Worm (Caenorhabditis elegans) whole organism, L4 larva: ENCODE data around the gene mig-18.
A peak's percentile ranks its signal among the peaks of the same experiment; 100 is the strongest.

Experiments
- F10B5.3 ChIP-seq: sonication (generic microtip); optimal IDR thresholded peaks from 2 replicates; lab custom pipeline; 2016; ENCODE audit warnings: mild to moderate bottlenecking, missing genetic modification characterization, missing compliant biosample characterization
- F37D6.2 ChIP-seq: sonication (generic microtip); optimal IDR thresholded peaks from 2 replicates; lab custom pipeline; 2016; ENCODE audit warnings: mild to moderate bottlenecking, missing genetic modification characterization, missing compliant biosample characterization
- T20F7.1 ChIP-seq: fragments of 200-800 bp; sonication (Bioruptor generic); optimal IDR thresholded peaks from 2 replicates; lab custom pipeline; 2018; ENCODE audit warnings: mild to moderate bottlenecking, missing genetic modification characterization, missing compliant biosample characterization
- Y105C5A.15 ChIP-seq: fragments of 200-800 bp; sonication (Bioruptor generic); IDR thresholded peaks from 2 replicates; pipeline ENCODE4 v1.3.6; 2022; ENCODE audit warnings: missing genetic modification characterization, missing compliant biosample characterization
- Y48G9A.11 ChIP-seq: fragments of 200-800 bp; sonication (Bioruptor generic); IDR thresholded peaks from 2 replicates; pipeline ENCODE4 v1.3.6; 2022; ENCODE audit warnings: missing genetic modification reagents, missing genetic modification characterization, missing compliant biosample characterization
- Y5F2A.4 ChIP-seq: fragments of 200-800 bp; sonication (Bioruptor generic); optimal IDR thresholded peaks from 2 replicates; lab custom pipeline; 2018; ENCODE audit warnings: mild to moderate bottlenecking, missing genetic modification characterization, missing compliant biosample characterization
- ZK337.2 ChIP-seq: fragments of 200-800 bp; sonication (Bioruptor generic); IDR thresholded peaks from 2 replicates; pipeline ENCODE4 v1.3.6; 2022; ENCODE audit warnings: missing genetic modification reagents, missing genetic modification characterization, missing compliant biosample characterization
- ZK546.5 ChIP-seq, 2 experiments: sonication (generic microtip); optimal IDR thresholded peaks; 2 replicates each; lab custom pipeline; 2017; ENCODE audit warnings: missing biosample characterization in 2 of 2, missing genetic modification characterization in 2 of 2
- ama-1 ChIP-seq: fragments of 150-350 bp; optimal IDR thresholded peaks from 2 replicates; lab custom pipeline; 2014; ENCODE audit warnings: inconsistent platforms, mixed read lengths
- attf-4 ChIP-seq: sonication (generic microtip); optimal IDR thresholded peaks from 3 replicates; lab custom pipeline; 2017; ENCODE audit warnings: missing biosample characterization, missing genetic modification characterization
- ceh-20 ChIP-seq: fragments of 200-800 bp; sonication (Bioruptor generic); IDR thresholded peaks from 2 replicates; pipeline ENCODE4 v1.3.6; 2022; ENCODE audit warnings: missing genetic modification reagents, missing genetic modification characterization, missing compliant biosample characterization
- ceh-44 ChIP-seq: fragments of 200-800 bp; sonication (Bioruptor generic); IDR thresholded peaks from 2 replicates; pipeline ENCODE4 v1.3.6; 2022; ENCODE audit warnings: missing genetic modification reagents, missing genetic modification characterization, missing compliant biosample characterization
- ces-1 ChIP-seq: fragments of 150-350 bp; sonication (generic microtip); optimal IDR thresholded peaks from 4 replicates; lab custom pipeline; 2014; ENCODE audit warnings: missing biosample characterization, missing genetic modification reagents, missing genetic modification characterization
- cey-2 ChIP-seq: sonication (generic microtip); optimal IDR thresholded peaks from 3 replicates; lab custom pipeline; 2017; ENCODE audit warnings: missing genetic modification characterization, mild to moderate bottlenecking, missing compliant biosample characterization, antibody characterized with exemption, borderline replicate concordance; ENCODE audit not compliant: insufficient read depth
- ctbp-1 ChIP-seq: fragments of 200-800 bp; sonication (Bioruptor generic); IDR thresholded peaks from 2 replicates; pipeline ENCODE4 v1.3.6; 2022; ENCODE audit warnings: missing genetic modification reagents, missing genetic modification characterization, missing compliant biosample characterization
- daf-16 ChIP-seq, 3 experiments: sonication (generic microtip); optimal IDR thresholded peaks; 2 replicates each; lab custom pipeline; 2016 to 2017; ENCODE audit warnings: missing genetic modification characterization in 3 of 3, missing genetic modification reagents in 3 of 3, mild to moderate bottlenecking in 2 of 3, missing compliant biosample characterization in 2 of 3, missing biosample characterization in 1 of 3, moderate library complexity in 1 of 3
- daf-8 ChIP-seq: fragments of 200-800 bp; sonication (Bioruptor generic); IDR thresholded peaks from 2 replicates; pipeline ENCODE4 v1.3.6; 2022; ENCODE audit warnings: missing genetic modification characterization, missing compliant biosample characterization
- dmd-6 ChIP-seq: fragments of 200-800 bp; sonication (Bioruptor generic); IDR thresholded peaks from 2 replicates; pipeline ENCODE4 v1.3.6; 2022; ENCODE audit warnings: missing genetic modification reagents, missing genetic modification characterization, missing compliant biosample characterization
- dmd-9 ChIP-seq: fragments of 200-800 bp; sonication (Bioruptor generic); IDR thresholded peaks from 2 replicates; pipeline ENCODE4 v1.3.6; 2022; ENCODE audit warnings: missing genetic modification reagents, missing genetic modification characterization, missing compliant biosample characterization
- dpl-1 ChIP-seq: fragments of 150-350 bp; optimal IDR thresholded peaks from 2 replicates; lab custom pipeline; 2014; ENCODE audit warnings: missing biosample characterization, missing genetic modification reagents, missing genetic modification characterization
- duxl-1 ChIP-seq: sonication (generic microtip); optimal IDR thresholded peaks from 2 replicates; lab custom pipeline; 2016; ENCODE audit warnings: mild to moderate bottlenecking, missing genetic modification characterization, moderate library complexity, missing compliant biosample characterization; ENCODE audit not compliant: poor library complexity
- dve-1 ChIP-seq: sonication (generic microtip); optimal IDR thresholded peaks from 2 replicates; lab custom pipeline; 2017; ENCODE audit warnings: antibody characterized with exemption, mild to moderate bottlenecking, missing genetic modification characterization, missing compliant biosample characterization; ENCODE audit not compliant: insufficient read depth
- egl-43 ChIP-seq: fragments of 200-800 bp; sonication (Bioruptor generic); IDR thresholded peaks from 2 replicates; pipeline ENCODE4 v1.3.6; 2022; ENCODE audit warnings: missing genetic modification reagents, missing genetic modification characterization, missing compliant biosample characterization
- hif-1 ChIP-seq, 2 experiments: sonication (generic microtip); optimal IDR thresholded peaks; 2 replicates each; lab custom pipeline; 2016 to 2017; ENCODE audit warnings: missing compliant biosample characterization in 2 of 2, missing genetic modification characterization in 2 of 2, missing genetic modification reagents in 2 of 2, missing genotype in 2 of 2, mild to moderate bottlenecking in 1 of 2
- hmg-1.1 ChIP-seq: fragments of 200-800 bp; sonication (Bioruptor generic); IDR thresholded peaks from 2 replicates; pipeline ENCODE4 v1.3.6; 2022; ENCODE audit warnings: missing genetic modification reagents, missing genetic modification characterization, missing compliant biosample characterization
- jun-1 ChIP-seq: fragments of 150-350 bp; optimal IDR thresholded peaks from 2 replicates; lab custom pipeline; 2014; ENCODE audit warnings: missing biosample characterization, missing genetic modification reagents, missing genetic modification characterization
- lin-13 ChIP-seq: fragments of 150-350 bp; optimal IDR thresholded peaks from 2 replicates; lab custom pipeline; 2014; ENCODE audit warnings: missing biosample characterization, missing genetic modification reagents, missing genetic modification characterization
- lin-39 ChIP-seq: fragments of 150-350 bp; optimal IDR thresholded peaks from 2 replicates; lab custom pipeline; 2014; ENCODE audit warnings: missing biosample characterization, missing genetic modification reagents, missing genetic modification characterization
- lir-3 ChIP-seq: sonication (generic microtip); optimal IDR thresholded peaks from 2 replicates; lab custom pipeline; 2016; ENCODE audit warnings: mild to moderate bottlenecking, missing genetic modification characterization, missing compliant biosample characterization
- lsy-2 ChIP-seq, 2 experiments: fragments of 150-350 bp in 1 of 2; sonication (generic microtip) in 1 of 2; optimal IDR thresholded peaks; 2 replicates each; lab custom pipeline; 2014 to 2017; ENCODE audit warnings: missing biosample characterization in 2 of 2, missing genetic modification characterization in 2 of 2
- madf-5 ChIP-seq, 2 experiments: fragments of 200-800 bp; sonication (Bioruptor generic); IDR thresholded peaks; 2 replicates each; pipeline ENCODE4 v1.3.6; 2022; ENCODE audit warnings: missing compliant biosample characterization in 2 of 2, missing genetic modification characterization in 2 of 2
- mdl-1 ChIP-seq, 2 experiments: fragments of 150-350 bp in 1 of 2; sonication (generic microtip) in 1 of 2; optimal IDR thresholded peaks; 2 replicates each; lab custom pipeline; 2014 to 2017; ENCODE audit warnings: missing biosample characterization in 2 of 2, missing genetic modification characterization in 2 of 2
- nhr-10 ChIP-seq: fragments of 150-350 bp; optimal IDR thresholded peaks from 2 replicates; lab custom pipeline; 2014; ENCODE audit warnings: missing biosample characterization, missing genetic modification characterization
- nhr-102 ChIP-seq: sonication (generic microtip); optimal IDR thresholded peaks from 2 replicates; lab custom pipeline; 2016; ENCODE audit warnings: mild to moderate bottlenecking, missing genetic modification characterization, moderate library complexity, missing compliant biosample characterization
- nhr-237 ChIP-seq: sonication (generic microtip); optimal IDR thresholded peaks from 2 replicates; lab custom pipeline; 2017; ENCODE audit warnings: missing biosample characterization, missing genetic modification characterization
- nhr-25 ChIP-seq: sonication (generic microtip); optimal IDR thresholded peaks from 2 replicates; lab custom pipeline; 2017; ENCODE audit warnings: missing genetic modification characterization, mild to moderate bottlenecking, missing compliant biosample characterization, antibody characterized with exemption, moderate library complexity, borderline replicate concordance; ENCODE audit not compliant: insufficient read depth
- nhr-28 ChIP-seq: fragments of 150-350 bp; optimal IDR thresholded peaks from 2 replicates; lab custom pipeline; 2014; ENCODE audit warnings: missing biosample characterization, missing genetic modification characterization
- nhr-76 ChIP-seq: fragments of 150-350 bp; optimal IDR thresholded peaks from 2 replicates; lab custom pipeline; 2014; ENCODE audit warnings: missing biosample characterization, missing genetic modification characterization
- nhr-77 ChIP-seq: fragments of 150-350 bp; optimal IDR thresholded peaks from 2 replicates; lab custom pipeline; 2014; ENCODE audit warnings: missing biosample characterization, missing genetic modification characterization
- php-3 ChIP-seq: fragments of 200-800 bp; sonication (Bioruptor generic); IDR thresholded peaks from 2 replicates; pipeline ENCODE4 v1.3.6; 2022; ENCODE audit warnings: missing genetic modification reagents, missing genetic modification characterization, missing compliant biosample characterization
- pqm-1 ChIP-seq: sonication (generic microtip); optimal IDR thresholded peaks from 2 replicates; lab custom pipeline; 2017; ENCODE audit warnings: missing biosample characterization, missing genetic modification characterization
- skn-1 ChIP-seq: fragments of 150-350 bp; optimal IDR thresholded peaks from 2 replicates; lab custom pipeline; 2014; ENCODE audit warnings: missing biosample characterization, missing genetic modification characterization
- spr-3 ChIP-seq: fragments of 200-800 bp; sonication (Bioruptor generic); optimal IDR thresholded peaks from 2 replicates; lab custom pipeline; 2018; ENCODE audit warnings: mild to moderate bottlenecking, missing genetic modification characterization, missing compliant biosample characterization
- unc-62 ChIP-seq, 3 experiments: fragments of 150-350 bp in 1 of 3; sonication (generic microtip); optimal IDR thresholded peaks in 2 of 3; peaks in 1 of 3; 1 replicate in 1 of 3; 2 replicates in 2 of 3; lab custom pipeline; 2014 to 2017; ENCODE audit warnings: missing biosample characterization in 3 of 3, missing genetic modification characterization in 3 of 3, missing genetic modification reagents in 3 of 3, missing genotype in 1 of 3
- zip-11 ChIP-seq: fragments of 200-800 bp; sonication (Bioruptor generic); IDR thresholded peaks from 2 replicates; pipeline ENCODE4 v1.3.6; 2022; ENCODE audit warnings: missing genetic modification characterization, missing compliant biosample characterization
- ztf-11 ChIP-seq: fragments of 150-350 bp; optimal IDR thresholded peaks from 2 replicates; lab custom pipeline; 2014; ENCODE audit warnings: missing biosample characterization, missing genetic modification characterization
- ztf-7 ChIP-seq: fragments of 150-350 bp; optimal IDR thresholded peaks from 2 replicates; lab custom pipeline; 2014; ENCODE audit warnings: missing biosample characterization, missing genetic modification characterization

The mig-18 gene

ce11 chrIII:13385850-13386249 lies 17.2 kb upstream of the mig-18 start, which contains the start of gene T03F6.4:
Gene T03F6.4 (plus strand): TSS chrIII:13386150.
- no peak for TF ChIP-seq ceh-44 (GFP tag; lab: Robert Waterston, UW)
- no peak for TF ChIP-seq madf-5 (GFP tag; IDR thresholded peaks at IDR 0.05; lab: Robert Waterston, UW)
- TF ChIP-seq ces-1, result no peak
- no peak for TF ChIP-seq nhr-237 (tag; lab: Kevin White, UChicago)
- no peak for TF ChIP-seq Y105C5A.15 (GFP tag; lab: Robert Waterston, UW)
- no peak for TF ChIP-seq skn-1 (tag; lab: Kevin White, UChicago)
- TF ChIP-seq, all 104 proteins: peak for 0

ce11 chrIII:13388621-13389020 lies 14.4 kb upstream of the mig-18 start:
- TF ChIP-seq duxl-1 (tag; lab: Kevin White, UChicago) (no peak), nhr-77 (tag; lab: Kevin White, UChicago) (no peak), ama-1 (lab: Kevin White, UChicago) (no peak), Y5F2A.4 (GFP tag; lab: Kevin White, UChicago) (no peak), lsy-2 (tag; optimal IDR thresholded peaks at IDR 0.05; lab: Kevin White, UChicago) (no peak), pqm-1 (tag; lab: Kevin White, UChicago) (peak; percentile 60), dve-1 (tag; lab: Kevin White, UChicago) (peak; percentile 47), lin-39 (tag; lab: Kevin White, UChicago) (no peak), daf-8 (no peak), ztf-11 (tag; lab: Kevin White, UChicago) (no peak), mdl-1 (tag; optimal IDR thresholded peaks at IDR 0.05; lab: Kevin White, UChicago) (no peak), F37D6.2 (no peak), dmd-6 (GFP tag; lab: Robert Waterston, UW) (peak; percentile 23; the same call in 1 of the 2 replicates), php-3 (peak; percentile 66; the same call in 1 of the 2 replicates), nhr-25 (tag; lab: Kevin White, UChicago) (no peak), skn-1 (tag; lab: Kevin White, UChicago) (no peak), ctbp-1 (GFP tag; lab: Robert Waterston, UW) (no peak), T20F7.1 (GFP tag; lab: Kevin White, UChicago) (no peak), ZK337.2 (GFP tag; lab: Robert Waterston, UW) (no peak), attf-4 (tag; lab: Kevin White, UChicago) (no peak), hif-1 (tag; optimal IDR thresholded peaks at IDR 0.05; lab: Kevin White, UChicago) (no peak), spr-3 (GFP tag; lab: Kevin White, UChicago) (no peak), lir-3 (tag; lab: Kevin White, UChicago) (no peak), lin-13 (no peak), zip-11 (no peak), ztf-7 (tag; lab: Kevin White, UChicago) (no peak), jun-1 (tag; lab: Kevin White, UChicago) (no peak), dpl-1 (GFP tag; lab: Kevin White, UChicago) (no peak), unc-62 (GFP tag; optimal IDR thresholded peaks at IDR 0.05 in 1 of 2; lab: Kevin White, UChicago) (no peak), unc-62 (tag; optimal IDR thresholded peaks at IDR 0.05; lab: Kevin White, UChicago) (no peak), hmg-1.1 (GFP tag; lab: Robert Waterston, UW) (no peak), ceh-20 (GFP tag; lab: Robert Waterston, UW) (no peak), daf-16 (GFP tag; optimal IDR thresholded peaks at IDR 0.05; lab: Kevin White, UChicago) (no peak), daf-16 (tag; optimal IDR thresholded peaks at IDR 0.05; lab: Kevin White, UChicago) (peak; percentile 89), ZK546.5 (tag; optimal IDR thresholded peaks at IDR 0.05; lab: Kevin White, UChicago) (no peak), nhr-28 (peak; percentile 31), F10B5.3 (tag; lab: Kevin White, UChicago) (no peak), cey-2 (tag; lab: Kevin White, UChicago) (no peak), ces-1 (no peak), nhr-10 (tag; lab: Kevin White, UChicago) (no peak), Y48G9A.11 (GFP tag; lab: Robert Waterston, UW) (no peak), dmd-9 (GFP tag; lab: Robert Waterston, UW) (no peak), nhr-102 (tag; lab: Kevin White, UChicago) (no peak), nhr-76 (no peak), egl-43 (GFP tag; lab: Robert Waterston, UW) (no peak)
- TF ChIP-seq, all 104 proteins: peak for 6
